Worm (Caenorhabditis elegans) whole organism, L1 larva: ENCODE results near the gene str-39.

ENCODE experiments used
- aly-2 ChIP-seq: fragments of 150-350 bp; optimal IDR thresholded peaks from 2 replicates; lab custom pipeline; 2014; ENCODE audit warnings: missing biosample characterization, missing genetic modification characterization
- ama-1 ChIP-seq: fragments of 150-350 bp; optimal IDR thresholded peaks from 2 replicates; lab custom pipeline; 2014
- ces-1 ChIP-seq: fragments of 150-350 bp; optimal IDR thresholded peaks from 2 replicates; lab custom pipeline; 2014; ENCODE audit warnings: missing biosample characterization, missing genetic modification reagents, missing genetic modification characterization
- dsc-1 ChIP-seq: sonication (generic microtip); optimal IDR thresholded peaks from 2 replicates; lab custom pipeline; 2016; ENCODE audit warnings: mild to moderate bottlenecking, missing genetic modification characterization, missing compliant biosample characterization
- elt-3 ChIP-seq, 6 experiments: fragments of 150-350 bp in 1 of 6; sonication (generic microtip); optimal IDR thresholded peaks; 2 replicates each; lab custom pipeline; 2017 to 2018; ENCODE audit warnings: missing biosample characterization in 6 of 6, missing genetic modification characterization in 6 of 6, inconsistent platforms in 1 of 6
- fkh-8 ChIP-seq: sonication (generic microtip); optimal IDR thresholded peaks from 2 replicates; lab custom pipeline; 2016; ENCODE audit warnings: mild to moderate bottlenecking, missing genetic modification characterization, missing compliant biosample characterization
- lin-14 ChIP-seq: fragments of 200-800 bp; sonication (Bioruptor generic); optimal IDR thresholded peaks from 2 replicates; lab custom pipeline; 2018; ENCODE audit warnings: mild to moderate bottlenecking, missing genetic modification characterization, moderate library complexity, missing compliant biosample characterization
- lin-39 ChIP-seq: fragments of 150-350 bp; optimal IDR thresholded peaks from 2 replicates; lab custom pipeline; 2014; ENCODE audit warnings: missing biosample characterization, missing genetic modification reagents, missing genetic modification characterization
- mdl-1 ChIP-seq, 2 experiments: fragments of 150-350 bp; optimal IDR thresholded peaks; 2 replicates each; lab custom pipeline; 2014 to 2017; ENCODE audit warnings: missing biosample characterization in 2 of 2, missing genetic modification characterization in 2 of 2, inconsistent platforms in 1 of 2
- mef-2 ChIP-seq: fragments of 150-350 bp; optimal IDR thresholded peaks from 2 replicates; lab custom pipeline; 2014; ENCODE audit warnings: missing biosample characterization, missing genetic modification characterization
- nhr-77 ChIP-seq: fragments of 150-350 bp; optimal IDR thresholded peaks from 2 replicates; lab custom pipeline; 2014; ENCODE audit warnings: missing biosample characterization, missing genetic modification characterization
- tbx-2 ChIP-seq: sonication (generic microtip); optimal IDR thresholded peaks from 2 replicates; lab custom pipeline; 2016; ENCODE audit warnings: missing genetic modification characterization, missing compliant biosample characterization
- ztf-11 ChIP-seq, 2 experiments: sonication (generic microtip); optimal IDR thresholded peaks; 2 replicates each; lab custom pipeline; 2016 to 2017; ENCODE audit warnings: missing genetic modification characterization in 2 of 2, missing biosample characterization in 1 of 2, missing compliant biosample characterization in 1 of 2

DNA sequence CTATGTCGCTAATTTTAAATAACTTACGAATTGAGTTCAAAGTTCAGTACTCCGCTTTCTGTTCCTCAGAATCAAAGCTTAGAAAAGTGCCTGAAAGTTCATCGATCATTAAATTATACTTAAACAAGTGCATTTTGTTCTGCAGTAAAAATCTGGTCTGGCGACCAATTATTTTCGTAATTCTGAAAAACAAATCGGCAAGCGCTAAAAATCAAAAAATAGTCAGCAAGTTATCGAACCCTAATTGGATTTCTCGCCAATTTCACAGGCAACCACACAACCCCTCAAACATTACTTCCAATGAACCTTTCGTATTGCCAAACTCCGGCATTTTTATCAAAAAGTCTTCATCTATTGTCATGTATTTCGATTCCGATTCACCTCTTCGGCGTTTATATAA is 16.7 kb downstream of the str-39 start, which contains the start of gene srh-272:
- TF ChIP-seq lin-14 (GFP tag; lab: Kevin White, UChicago) (no peak), dsc-1 (tag; lab: Kevin White, UChicago) (no peak), fkh-8 (tag; lab: Kevin White, UChicago) (no peak), aly-2 (tag; lab: Kevin White, UChicago) (no peak), mdl-1 (tag; optimal IDR thresholded peaks at IDR 0.05; lab: Kevin White, UChicago) (no peak), mef-2 (no peak), ama-1 (lab: Kevin White, UChicago) (no peak), elt-3 (tag; optimal IDR thresholded peaks at IDR 0.05; lab: Kevin White, UChicago) (no peak), ztf-11 (tag; optimal IDR thresholded peaks at IDR 0.05; lab: Kevin White, UChicago) (no peak), tbx-2 (no peak), nhr-77 (tag; lab: Kevin White, UChicago) (no peak), lin-39 (no peak), ces-1 (no peak)
